Worm (Caenorhabditis elegans) whole organism, L4 larva: ENCODE results near the gene R04B5.11.

Experiments
- F10B5.3 ChIP-seq: sonication (generic microtip); optimal IDR thresholded peaks from 2 replicates; lab custom pipeline; 2016; ENCODE audit warnings: mild to moderate bottlenecking, missing genetic modification characterization, missing compliant biosample characterization
- F37D6.2 ChIP-seq: sonication (generic microtip); optimal IDR thresholded peaks from 2 replicates; lab custom pipeline; 2016; ENCODE audit warnings: mild to moderate bottlenecking, missing genetic modification characterization, missing compliant biosample characterization
- F44E2.7 ChIP-seq: fragments of 200-800 bp; sonication (Bioruptor generic); IDR thresholded peaks from 2 replicates; pipeline ENCODE4 v2.1.2; 2022; ENCODE audit warnings: missing genetic modification characterization, missing compliant biosample characterization
- T26A8.4 ChIP-seq: fragments of 200-800 bp; sonication (Bioruptor generic); IDR thresholded peaks from 2 replicates; pipeline ENCODE4 v1.3.6; 2022; ENCODE audit warnings: missing genetic modification characterization, missing compliant biosample characterization
- Y5F2A.4 ChIP-seq: fragments of 200-800 bp; sonication (Bioruptor generic); optimal IDR thresholded peaks from 2 replicates; lab custom pipeline; 2018; ENCODE audit warnings: mild to moderate bottlenecking, missing genetic modification characterization, missing compliant biosample characterization
- Y75B8A.6 ChIP-seq: fragments of 200-800 bp; sonication (Bioruptor generic); IDR thresholded peaks from 2 replicates; pipeline ENCODE4 v1.3.6; 2022; ENCODE audit warnings: missing genetic modification reagents, missing genetic modification characterization, missing compliant biosample characterization
- ZK337.2 ChIP-seq: fragments of 200-800 bp; sonication (Bioruptor generic); IDR thresholded peaks from 2 replicates; pipeline ENCODE4 v1.3.6; 2022; ENCODE audit warnings: missing genetic modification reagents, missing genetic modification characterization, missing compliant biosample characterization
- ama-1 ChIP-seq: fragments of 150-350 bp; optimal IDR thresholded peaks from 2 replicates; lab custom pipeline; 2014; ENCODE audit warnings: inconsistent platforms, mixed read lengths
- arid-1 ChIP-seq: fragments of 200-800 bp; sonication (Bioruptor generic); conservative IDR thresholded peaks from 2 replicates; pipeline ENCODE4 v1.3.6; 2022; ENCODE audit warnings: missing genetic modification reagents, missing genetic modification characterization, missing compliant biosample characterization
- attf-4 ChIP-seq: sonication (generic microtip); optimal IDR thresholded peaks from 3 replicates; lab custom pipeline; 2017; ENCODE audit warnings: missing biosample characterization, missing genetic modification characterization
- ceh-44 ChIP-seq: fragments of 200-800 bp; sonication (Bioruptor generic); IDR thresholded peaks from 2 replicates; pipeline ENCODE4 v1.3.6; 2022; ENCODE audit warnings: missing genetic modification reagents, missing genetic modification characterization, missing compliant biosample characterization
- ces-1 ChIP-seq: fragments of 150-350 bp; sonication (generic microtip); optimal IDR thresholded peaks from 4 replicates; lab custom pipeline; 2014; ENCODE audit warnings: missing biosample characterization, missing genetic modification reagents, missing genetic modification characterization
- cey-2 ChIP-seq: sonication (generic microtip); optimal IDR thresholded peaks from 3 replicates; lab custom pipeline; 2017; ENCODE audit warnings: missing genetic modification characterization, mild to moderate bottlenecking, missing compliant biosample characterization, antibody characterized with exemption, borderline replicate concordance; ENCODE audit not compliant: insufficient read depth
- daf-12 ChIP-seq: fragments of 150-350 bp; optimal IDR thresholded peaks from 2 replicates; lab custom pipeline; 2014; ENCODE audit warnings: missing biosample characterization, missing genetic modification reagents, missing genetic modification characterization
- daf-16 ChIP-seq, 3 experiments: sonication (generic microtip); optimal IDR thresholded peaks; 2 replicates each; lab custom pipeline; 2016 to 2017; ENCODE audit warnings: missing genetic modification characterization in 3 of 3, missing genetic modification reagents in 3 of 3, mild to moderate bottlenecking in 2 of 3, missing compliant biosample characterization in 2 of 3, missing biosample characterization in 1 of 3, moderate library complexity in 1 of 3
- daf-19 ChIP-seq: fragments of 200-800 bp; sonication (Bioruptor generic); conservative IDR thresholded peaks from 2 replicates; pipeline ENCODE4 v1.3.6; 2022; ENCODE audit warnings: missing genetic modification characterization, missing compliant biosample characterization
- dmd-6 ChIP-seq: fragments of 200-800 bp; sonication (Bioruptor generic); IDR thresholded peaks from 2 replicates; pipeline ENCODE4 v1.3.6; 2022; ENCODE audit warnings: missing genetic modification reagents, missing genetic modification characterization, missing compliant biosample characterization
- dmd-8 ChIP-seq: fragments of 200-800 bp; sonication (Bioruptor generic); IDR thresholded peaks from 2 replicates; pipeline ENCODE4 v1.3.6; 2022; ENCODE audit warnings: missing genetic modification characterization, missing compliant biosample characterization
- dpl-1 ChIP-seq: fragments of 150-350 bp; optimal IDR thresholded peaks from 2 replicates; lab custom pipeline; 2014; ENCODE audit warnings: missing biosample characterization, missing genetic modification reagents, missing genetic modification characterization
- duxl-1 ChIP-seq: sonication (generic microtip); optimal IDR thresholded peaks from 2 replicates; lab custom pipeline; 2016; ENCODE audit warnings: mild to moderate bottlenecking, missing genetic modification characterization, moderate library complexity, missing compliant biosample characterization; ENCODE audit not compliant: poor library complexity
- egl-27 ChIP-seq: sonication (generic microtip); optimal IDR thresholded peaks from 3 replicates; lab custom pipeline; 2017; ENCODE audit warnings: missing biosample characterization, missing genetic modification reagents, missing genetic modification characterization
- fos-1 ChIP-seq: fragments of 150-350 bp; optimal IDR thresholded peaks from 2 replicates; lab custom pipeline; 2014; ENCODE audit warnings: missing biosample characterization, missing genetic modification characterization
- gei-8 ChIP-seq: fragments of 200-800 bp; sonication (Bioruptor generic); optimal IDR thresholded peaks from 2 replicates; lab custom pipeline; 2018; ENCODE audit warnings: mild to moderate bottlenecking, missing genetic modification characterization, missing compliant biosample characterization
- hif-1 ChIP-seq, 2 experiments: sonication (generic microtip); optimal IDR thresholded peaks; 2 replicates each; lab custom pipeline; 2016 to 2017; ENCODE audit warnings: missing compliant biosample characterization in 2 of 2, missing genetic modification characterization in 2 of 2, missing genetic modification reagents in 2 of 2, missing genotype in 2 of 2, mild to moderate bottlenecking in 1 of 2
- lim-7 ChIP-seq: fragments of 200-800 bp; sonication (Bioruptor generic); IDR thresholded peaks from 2 replicates; pipeline ENCODE4 v1.3.6; 2022; ENCODE audit warnings: missing genetic modification characterization, missing compliant biosample characterization
- lin-1 ChIP-seq: fragments of 200-800 bp; sonication (Bioruptor generic); IDR thresholded peaks from 2 replicates; pipeline ENCODE4 v1.3.6; 2022; ENCODE audit warnings: missing genetic modification reagents, missing genetic modification characterization, missing compliant biosample characterization
- lin-13 ChIP-seq: fragments of 150-350 bp; optimal IDR thresholded peaks from 2 replicates; lab custom pipeline; 2014; ENCODE audit warnings: missing biosample characterization, missing genetic modification reagents, missing genetic modification characterization
- lin-29 ChIP-seq: fragments of 200-800 bp; sonication (Bioruptor generic); IDR thresholded peaks from 2 replicates; pipeline ENCODE4 v1.3.6; 2022; ENCODE audit warnings: missing genetic modification reagents, missing genetic modification characterization, missing compliant biosample characterization
- lin-39 ChIP-seq: fragments of 150-350 bp; optimal IDR thresholded peaks from 2 replicates; lab custom pipeline; 2014; ENCODE audit warnings: missing biosample characterization, missing genetic modification reagents, missing genetic modification characterization
- madf-5 ChIP-seq, 2 experiments: fragments of 200-800 bp; sonication (Bioruptor generic); IDR thresholded peaks; 2 replicates each; pipeline ENCODE4 v1.3.6; 2022; ENCODE audit warnings: missing compliant biosample characterization in 2 of 2, missing genetic modification characterization in 2 of 2
- mep-1 ChIP-seq: fragments of 150-350 bp; sonication (generic microtip); optimal IDR thresholded peaks from 3 replicates; lab custom pipeline; 2014; ENCODE audit warnings: missing biosample characterization, missing genetic modification characterization
- mxl-2 ChIP-seq: fragments of 200-800 bp; sonication (Bioruptor generic); conservative IDR thresholded peaks from 2 replicates; pipeline ENCODE4 v1.3.6; 2022; ENCODE audit warnings: missing genetic modification reagents, missing genetic modification characterization, missing compliant biosample characterization
- mxl-3 ChIP-seq: fragments of 200-800 bp; sonication (Bioruptor generic); optimal IDR thresholded peaks from 2 replicates; lab custom pipeline; 2018; ENCODE audit warnings: mild to moderate bottlenecking, missing genetic modification characterization, missing compliant biosample characterization
- nhr-10 ChIP-seq: fragments of 150-350 bp; optimal IDR thresholded peaks from 2 replicates; lab custom pipeline; 2014; ENCODE audit warnings: missing biosample characterization, missing genetic modification characterization
- nhr-237 ChIP-seq: sonication (generic microtip); optimal IDR thresholded peaks from 2 replicates; lab custom pipeline; 2017; ENCODE audit warnings: missing biosample characterization, missing genetic modification characterization
- nhr-25 ChIP-seq: sonication (generic microtip); optimal IDR thresholded peaks from 2 replicates; lab custom pipeline; 2017; ENCODE audit warnings: missing genetic modification characterization, mild to moderate bottlenecking, missing compliant biosample characterization, antibody characterized with exemption, moderate library complexity, borderline replicate concordance; ENCODE audit not compliant: insufficient read depth
- nhr-28 ChIP-seq: fragments of 150-350 bp; optimal IDR thresholded peaks from 2 replicates; lab custom pipeline; 2014; ENCODE audit warnings: missing biosample characterization, missing genetic modification characterization
- nhr-41 ChIP-seq: fragments of 200-800 bp; sonication (Bioruptor generic); IDR thresholded peaks from 2 replicates; pipeline ENCODE4 v1.3.6; 2022; ENCODE audit warnings: missing genetic modification reagents, missing genetic modification characterization, missing compliant biosample characterization
- nhr-6 ChIP-seq: fragments of 150-350 bp; optimal IDR thresholded peaks from 2 replicates; lab custom pipeline; 2014; ENCODE audit warnings: missing biosample characterization, missing genetic modification characterization
- nhr-76 ChIP-seq: fragments of 150-350 bp; optimal IDR thresholded peaks from 2 replicates; lab custom pipeline; 2014; ENCODE audit warnings: missing biosample characterization, missing genetic modification characterization
- pqm-1 ChIP-seq: sonication (generic microtip); optimal IDR thresholded peaks from 2 replicates; lab custom pipeline; 2017; ENCODE audit warnings: missing biosample characterization, missing genetic modification characterization
- saeg-2 ChIP-seq: fragments of 200-800 bp; sonication (Bioruptor generic); IDR thresholded peaks from 2 replicates; pipeline ENCODE4 v1.3.6; 2022; ENCODE audit warnings: missing genetic modification reagents, missing genetic modification characterization, missing compliant biosample characterization
- snpc-1.2 ChIP-seq: fragments of 200-800 bp; sonication (Bioruptor generic); IDR thresholded peaks from 2 replicates; pipeline ENCODE4 v1.3.6; 2022; ENCODE audit warnings: missing genetic modification reagents, missing genetic modification characterization, missing compliant biosample characterization
- spr-3 ChIP-seq: fragments of 200-800 bp; sonication (Bioruptor generic); optimal IDR thresholded peaks from 2 replicates; lab custom pipeline; 2018; ENCODE audit warnings: mild to moderate bottlenecking, missing genetic modification characterization, missing compliant biosample characterization
- tra-1 ChIP-seq: fragments of 200-800 bp; sonication (Bioruptor generic); IDR thresholded peaks from 2 replicates; pipeline ENCODE4 v1.3.6; 2022; ENCODE audit warnings: missing genetic modification reagents, missing genetic modification characterization, missing compliant biosample characterization
- unc-130 ChIP-seq: sonication (generic microtip); optimal IDR thresholded peaks from 2 replicates; lab custom pipeline; 2016; ENCODE audit warnings: missing genetic modification reagents, missing genetic modification characterization, missing compliant biosample characterization
- unc-39 ChIP-seq: sonication (generic microtip); optimal IDR thresholded peaks from 2 replicates; lab custom pipeline; 2017; ENCODE audit warnings: missing biosample characterization, missing genetic modification characterization
- zag-1 ChIP-seq: fragments of 150-350 bp; optimal IDR thresholded peaks from 2 replicates; lab custom pipeline; 2014; ENCODE audit warnings: missing biosample characterization, missing genetic modification characterization
- zfp-2 ChIP-seq: sonication (generic microtip); optimal IDR thresholded peaks from 2 replicates; lab custom pipeline; 2016; ENCODE audit warnings: mild to moderate bottlenecking, missing genetic modification characterization, missing compliant biosample characterization
- zfp-3 ChIP-seq: fragments of 200-800 bp; sonication (Bioruptor generic); conservative IDR thresholded peaks from 2 replicates; pipeline ENCODE4 v1.3.6; 2022; ENCODE audit warnings: missing genetic modification reagents, missing genetic modification characterization, missing compliant biosample characterization
- zip-11 ChIP-seq: fragments of 200-800 bp; sonication (Bioruptor generic); IDR thresholded peaks from 2 replicates; pipeline ENCODE4 v1.3.6; 2022; ENCODE audit warnings: missing genetic modification characterization, missing compliant biosample characterization
- zip-2 ChIP-seq: fragments of 150-350 bp; optimal IDR thresholded peaks from 2 replicates; lab custom pipeline; 2014; ENCODE audit warnings: missing biosample characterization, missing genetic modification characterization

R04B5.11 gene

DNA sequence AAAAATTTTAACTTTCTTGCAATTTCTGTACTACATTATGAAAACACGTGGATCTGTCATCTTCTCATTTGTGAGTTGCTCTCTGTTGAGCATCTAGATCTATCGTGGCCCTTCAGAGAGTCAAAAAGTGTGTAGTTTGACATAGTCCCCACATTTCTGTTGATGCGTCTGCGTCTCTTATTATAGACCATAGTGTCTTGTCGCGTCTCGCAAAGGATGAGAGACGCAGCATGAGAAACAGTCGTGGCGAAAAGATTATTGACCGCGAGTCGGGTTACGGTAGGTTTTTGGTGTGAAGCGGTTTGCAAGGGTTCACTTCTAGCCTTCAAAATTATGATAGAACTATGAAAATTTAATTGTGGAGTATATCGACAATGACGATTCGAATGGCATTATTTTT, 48.8 kb downstream of the R04B5.11 start (continued):
- TF ChIP-seq lin-39 (tag; lab: Kevin White, UChicago) (no peak), gei-8 (no peak), lin-29 (no peak), pqm-1 (tag; lab: Kevin White, UChicago) (no peak), ama-1 (lab: Kevin White, UChicago) (no peak), dmd-8 (no peak), nhr-41 (GFP tag; lab: Robert Waterston, UW) (no peak), Y75B8A.6 (no peak), tra-1 (GFP tag; lab: Robert Waterston, UW) (no peak), egl-27 (tag; lab: Kevin White, UChicago) (no peak), zip-2 (no peak), mxl-2 (GFP tag; lab: Robert Waterston, UW) (no peak), zip-11 (GFP tag; lab: Robert Waterston, UW) (no peak), F10B5.3 (tag; lab: Kevin White, UChicago) (no peak), mep-1 (tag; lab: Kevin White, UChicago) (no peak), unc-39 (tag; lab: Kevin White, UChicago) (no peak), fos-1 (no peak), saeg-2 (GFP tag; lab: Robert Waterston, UW) (no peak), daf-12 (no peak), daf-16 (GFP tag; optimal IDR thresholded peaks at IDR 0.05; lab: Kevin White, UChicago) (no peak), daf-16 (tag; optimal IDR thresholded peaks at IDR 0.05; lab: Kevin White, UChicago) (peak; percentile 61), ceh-44 (GFP tag; lab: Robert Waterston, UW) (no peak), mxl-3 (GFP tag; lab: Kevin White, UChicago) (peak; percentile 57), daf-19 (GFP tag; lab: Robert Waterston, UW) (no peak), nhr-6 (tag; lab: Kevin White, UChicago) (peak; percentile 70), snpc-1.2 (GFP tag; lab: Robert Waterston, UW) (no peak), arid-1 (GFP tag; lab: Robert Waterston, UW) (peak; percentile 42; the same call in 1 of the 2 replicates), nhr-28 (tag; lab: Kevin White, UChicago) (peak; percentile 49), T26A8.4 (GFP tag; lab: Robert Waterston, UW) (peak; percentile 38; the same call in 1 of the 2 replicates), nhr-76 (no peak), lim-7 (GFP tag; lab: Robert Waterston, UW) (no peak), madf-5 (GFP tag; IDR thresholded peaks at IDR 0.05; lab: Robert Waterston, UW) (no peak), zfp-3 (0 out of 2 replicates have a peak, but pooled peaks have one; percentile 48), dmd-6 (peak; percentile 61), zfp-2 (tag; lab: Kevin White, UChicago) (no peak), cey-2 (tag; lab: Kevin White, UChicago) (no peak), spr-3 (GFP tag; lab: Kevin White, UChicago) (peak; percentile 49), unc-130 (no peak), duxl-1 (peak; percentile 31), ces-1 (GFP tag; lab: Kevin White, UChicago) (no peak), lin-1 (no peak), lin-13 (GFP tag; lab: Kevin White, UChicago) (no peak), attf-4 (tag; lab: Kevin White, UChicago) (no peak), Y5F2A.4 (no peak), F44E2.7 (no peak), nhr-237 (tag; lab: Kevin White, UChicago) (no peak), zag-1 (tag; lab: Kevin White, UChicago) (no peak), nhr-10 (tag; lab: Kevin White, UChicago) (no peak), hif-1 (tag; optimal IDR thresholded peaks at IDR 0.05; lab: Kevin White, UChicago) (peak in 1 of 2 experiments; percentile 47), dpl-1 (GFP tag; lab: Kevin White, UChicago) (peak; percentile 49), F37D6.2 (no peak), ZK337.2 (GFP tag; lab: Robert Waterston, UW) (no peak), nhr-25 (tag; lab: Kevin White, UChicago) (no peak)
